Worm (Caenorhabditis elegans) whole organism, L4/young adult: Measurements from ENCODE around the gene R144.6.

Experiments used
- W03F9.2 ChIP-seq: fragments of 150-350 bp; optimal IDR thresholded peaks from 2 replicates; lab custom pipeline; 2014; ENCODE audit warnings: missing biosample characterization, missing genetic modification characterization
- him-1 ChIP-seq: sonication (generic microtip); optimal IDR thresholded peaks from 2 replicates; lab custom pipeline; 2016; ENCODE audit warnings: missing genotype, missing genetic modification reagents, missing genetic modification characterization, missing compliant biosample characterization

DNA sequence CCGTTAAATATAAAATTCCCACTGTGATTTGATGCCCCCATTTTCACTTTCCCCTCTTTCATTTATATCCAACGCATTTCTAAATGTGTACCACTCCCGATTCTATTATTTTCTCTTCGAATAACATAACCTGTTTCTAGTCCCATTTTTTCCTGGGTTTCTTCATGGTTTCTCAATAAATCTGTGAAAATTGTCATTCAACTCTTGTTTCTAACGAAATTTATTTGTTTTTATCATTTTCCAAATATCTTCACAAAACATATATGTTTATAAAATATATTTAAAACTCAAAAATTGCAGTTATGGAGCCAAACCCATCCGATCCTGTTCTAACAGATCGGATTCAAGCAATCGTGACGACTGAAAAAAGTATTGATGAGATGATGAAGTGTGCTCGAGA is 16.4 kb upstream of the R144.6 start, which contains the start of gene mdt-11:
- no peak for TF ChIP-seq W03F9.2 (tag; lab: Kevin White, UChicago)
- TF ChIP-seq him-1 (tag; lab: Kevin White, UChicago): no peak
